Worm (Caenorhabditis elegans): ENCODE measurements around the gene Y57G7A.5.

ce11 chrII:1271814-1272213 lies 3.5 kb downstream of the Y57G7A.5 start, which contains the start of gene srw-66:
- no peak for TF ChIP-seq klf-2 (GFP tag; conservative IDR thresholded peaks at IDR 0.05)
- no peak for TF ChIP-seq ztf-29 (GFP tag; IDR thresholded peaks at IDR 0.05)
- TF ChIP-seq tab-1 (GFP tag; IDR thresholded peaks at IDR 0.05), result no peak
- no peak for TF ChIP-seq ztf-23 (GFP tag; IDR thresholded peaks at IDR 0.05)
- no peak for TF ChIP-seq flt-1 (GFP tag; IDR thresholded peaks at IDR 0.05)
- no peak for TF ChIP-seq T22C8.4 (GFP tag; IDR thresholded peaks at IDR 0.05)
- TF ChIP-seq cog-1 (tag; optimal IDR thresholded peaks at IDR 0.05), result no peak
